Worm (Caenorhabditis elegans): ENCODE results near the gene nhr-149.
"Not testable (repeated sequence)": the region's sequence is repeated elsewhere in the genome, so short reads cannot be mapped to it uniquely, and the experiment has no call there.

The nhr-149 gene

DNA sequence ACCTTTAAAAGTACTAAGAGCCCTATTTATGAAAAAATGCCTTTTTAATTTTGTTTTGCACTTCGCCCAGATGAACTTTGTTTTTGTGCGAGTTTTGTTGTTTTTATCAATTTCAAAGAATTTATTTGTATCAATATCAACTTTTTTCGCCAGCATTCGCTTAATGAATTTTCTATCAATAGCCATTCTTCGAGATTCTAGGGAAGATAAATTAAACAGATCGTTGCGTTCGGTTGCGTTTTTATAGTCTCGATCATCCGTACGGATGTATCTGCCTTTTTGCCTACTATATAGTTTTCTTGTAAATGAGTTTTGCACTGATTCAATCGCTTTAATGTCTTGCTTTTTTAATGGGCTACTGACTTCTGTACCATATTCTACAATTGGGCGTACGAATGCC lies 3.9 kb downstream of the nhr-149 start, which contains the start of gene nhr-147:
Gene nhr-147, plus strand, starts transcription at position 301 of the 400 bp plus-strand sequence.
- not testable (repeated sequence) for TF ChIP-seq cog-1 (tag; optimal IDR thresholded peaks at IDR 0.05); ref-1 (GFP tag; conservative IDR thresholded peaks at IDR 0.05); ztf-23 (GFP tag; IDR thresholded peaks at IDR 0.05)

- TF ChIP-seq flt-1 (GFP tag; IDR thresholded peaks at IDR 0.05) (no peak), med-1 (GFP tag; optimal IDR thresholded peaks at IDR 0.05; ENCODE audit: insufficient read depth) (no peak), ztf-23 (GFP tag; IDR thresholded peaks at IDR 0.05) (no peak), klf-2 (GFP tag; conservative IDR thresholded peaks at IDR 0.05) (no peak), ztf-29 (GFP tag; IDR thresholded peaks at IDR 0.05) (no peak), cog-1 (tag; optimal IDR thresholded peaks at IDR 0.05) (no peak), ref-1 (GFP tag; conservative IDR thresholded peaks at IDR 0.05) (no peak), tab-1 (GFP tag; IDR thresholded peaks at IDR 0.05) (no peak), T22C8.4 (GFP tag; IDR thresholded peaks at IDR 0.05) (no peak)
Observed at ce11 chrV:7343522-7343921, 5.9 kb downstream of the nhr-149 start, which contains the start of gene srh-244. TSS of gene srh-244 (plus strand) at chrV:7343822.

DNA sequence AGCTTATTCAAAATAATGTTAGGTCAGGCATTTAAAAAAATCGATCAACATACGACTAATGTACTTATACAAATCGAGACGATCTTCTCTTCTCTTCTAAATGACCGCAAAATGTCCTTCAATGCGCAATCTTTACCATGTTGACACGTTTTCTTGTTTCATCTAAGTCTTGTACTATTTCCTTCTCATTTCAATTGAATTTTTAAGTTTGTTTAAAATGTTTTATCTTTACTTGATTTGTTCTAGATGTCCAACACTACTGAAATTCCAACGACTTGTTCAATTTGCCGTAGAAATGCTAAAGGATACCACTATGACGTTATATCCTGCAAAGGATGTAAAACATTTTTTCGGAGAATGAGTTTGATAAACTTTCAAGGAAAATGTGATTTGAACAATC lies 7.5 kb downstream of the nhr-149 start, which contains the start of the genes nhr-263 and nhr-148:
Gene nhr-263, minus strand, starts transcription at position 101 of the 400 bp plus-strand sequence.
Gene nhr-148, plus strand, starts transcription at position 215 of the 400 bp plus-strand sequence.
- TF ChIP-seq ztf-23 (GFP tag; IDR thresholded peaks at IDR 0.05): no peak
- TF ChIP-seq tab-1 (GFP tag; IDR thresholded peaks at IDR 0.05): no peak
- no peak for TF ChIP-seq ref-1 (GFP tag; conservative IDR thresholded peaks at IDR 0.05)
- TF ChIP-seq ztf-29 (GFP tag; IDR thresholded peaks at IDR 0.05): no peak
- TF ChIP-seq klf-2 (GFP tag; conservative IDR thresholded peaks at IDR 0.05): no peak
- TF ChIP-seq T22C8.4 (GFP tag; IDR thresholded peaks at IDR 0.05): no peak
- TF ChIP-seq cog-1 (tag; optimal IDR thresholded peaks at IDR 0.05): no peak
- TF ChIP-seq flt-1 (GFP tag; IDR thresholded peaks at IDR 0.05): no peak
- no peak for TF ChIP-seq med-1 (GFP tag; optimal IDR thresholded peaks at IDR 0.05; ENCODE audit: insufficient read depth)

DNA sequence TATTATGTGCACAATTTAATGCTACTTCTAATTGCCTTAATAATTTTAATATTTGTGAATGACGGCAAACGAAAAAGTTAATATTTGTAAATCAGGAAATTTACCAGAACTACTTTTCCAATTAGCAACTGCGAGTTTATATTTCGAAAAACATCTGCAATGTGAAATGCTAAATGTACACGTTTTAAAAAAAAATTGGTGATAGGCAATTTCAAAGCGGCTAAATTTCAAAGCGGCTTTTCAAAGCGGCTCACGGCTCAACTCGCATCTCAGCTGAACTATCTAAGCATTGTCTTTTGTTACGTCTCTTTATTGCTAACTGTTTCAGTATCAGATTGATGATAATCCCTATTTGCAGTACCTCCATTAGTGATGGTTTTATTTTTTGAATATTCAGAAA lies 9.6 kb downstream of the nhr-149 start, which contains the start of gene srh-187:
Gene srh-187, minus strand, starts transcription at position 101 of the 400 bp plus-strand sequence.
- TF ChIP-seq med-1 (GFP tag; optimal IDR thresholded peaks at IDR 0.05; ENCODE audit: insufficient read depth) (no peak), tab-1 (GFP tag; IDR thresholded peaks at IDR 0.05) (no peak), flt-1 (GFP tag; IDR thresholded peaks at IDR 0.05) (no peak), ref-1 (GFP tag; conservative IDR thresholded peaks at IDR 0.05) (no peak), ztf-29 (GFP tag; IDR thresholded peaks at IDR 0.05) (no peak), ztf-23 (GFP tag; IDR thresholded peaks at IDR 0.05) (no peak), cog-1 (tag; optimal IDR thresholded peaks at IDR 0.05) (no peak), T22C8.4 (GFP tag; IDR thresholded peaks at IDR 0.05) (no peak), klf-2 (GFP tag; conservative IDR thresholded peaks at IDR 0.05) (no peak)

ce11 chrV:7337218-7337617 lies 12.2 kb downstream of the nhr-149 start, which contains the start of gene F10G2.7:
TSS of gene F10G2.7 (minus strand) at chrV:7337318.
- TF ChIP-seq tab-1 (GFP tag; IDR thresholded peaks at IDR 0.05); flt-1 (GFP tag; IDR thresholded peaks at IDR 0.05); med-1 (GFP tag; optimal IDR thresholded peaks at IDR 0.05; ENCODE audit: insufficient read depth): not testable (repeated sequence)

DNA sequence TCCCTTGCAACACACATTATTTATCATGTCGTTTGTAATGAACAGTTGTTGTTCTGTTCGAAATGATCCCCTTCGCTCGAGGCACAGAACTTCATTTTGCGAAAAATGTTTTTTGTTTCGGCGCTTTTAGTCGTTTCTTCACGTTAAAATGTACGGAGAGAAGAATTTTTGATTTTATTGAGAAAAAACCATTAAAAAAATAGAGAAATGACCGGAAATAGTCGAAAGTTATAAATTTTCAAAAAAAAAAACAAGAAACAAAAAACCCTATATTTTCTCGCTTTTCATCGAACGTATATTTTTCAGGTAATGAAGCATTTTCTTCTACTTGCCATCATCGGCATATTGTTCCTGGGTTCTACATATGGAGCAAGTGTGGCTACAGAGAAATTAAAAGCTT lies 17.2 kb downstream of the nhr-149 start, which contains the start of gene F10G2.1:
Gene F10G2.1, plus strand, starts transcription at position 301 of the 400 bp plus-strand sequence.
- no peak for TF ChIP-seq T22C8.4 (GFP tag; IDR thresholded peaks at IDR 0.05)
- TF ChIP-seq ztf-23 (GFP tag; IDR thresholded peaks at IDR 0.05): no peak
- no peak for TF ChIP-seq ref-1 (GFP tag; conservative IDR thresholded peaks at IDR 0.05)
- TF ChIP-seq ztf-29 (GFP tag; IDR thresholded peaks at IDR 0.05): no peak
- TF ChIP-seq flt-1 (GFP tag; IDR thresholded peaks at IDR 0.05): no peak
- no peak for TF ChIP-seq klf-2 (GFP tag; conservative IDR thresholded peaks at IDR 0.05)
- no peak for TF ChIP-seq med-1 (GFP tag; optimal IDR thresholded peaks at IDR 0.05; ENCODE audit: insufficient read depth)
- TF ChIP-seq cog-1 (tag; optimal IDR thresholded peaks at IDR 0.05): no peak
- TF ChIP-seq tab-1 (GFP tag; IDR thresholded peaks at IDR 0.05): no peak

DNA sequence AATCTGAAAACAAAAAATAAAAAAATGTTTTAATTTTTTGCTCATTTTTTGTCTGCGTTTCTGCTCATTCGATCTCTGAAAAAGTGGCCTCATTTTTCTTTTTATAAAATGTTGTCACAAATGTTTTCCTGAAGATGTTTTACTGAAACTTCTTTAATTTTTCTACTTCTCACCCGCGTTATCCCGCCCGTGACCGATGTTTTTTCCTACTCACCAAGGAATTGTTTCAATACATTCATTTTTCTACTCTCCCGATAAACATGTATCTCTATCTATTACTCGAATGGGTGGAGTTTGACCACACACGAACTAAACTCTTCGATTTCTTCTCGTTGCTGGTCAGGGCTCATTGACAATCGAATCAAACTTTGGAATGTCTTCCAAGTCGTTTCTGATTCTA lies 18.6 kb downstream of the nhr-149 start, which contains the start of gene F10G2.2:
Gene F10G2.2, plus strand, starts transcription at position 301 of the 400 bp plus-strand sequence.
- TF ChIP-seq ref-1 (GFP tag; conservative IDR thresholded peaks at IDR 0.05): no peak
- TF ChIP-seq tab-1 (GFP tag; IDR thresholded peaks at IDR 0.05): no peak
- TF ChIP-seq T22C8.4 (GFP tag; IDR thresholded peaks at IDR 0.05): no peak
- TF ChIP-seq flt-1 (GFP tag; IDR thresholded peaks at IDR 0.05): no peak
- TF ChIP-seq ztf-29 (GFP tag; IDR thresholded peaks at IDR 0.05): no peak
- no peak for TF ChIP-seq cog-1 (tag; optimal IDR thresholded peaks at IDR 0.05)

DNA sequence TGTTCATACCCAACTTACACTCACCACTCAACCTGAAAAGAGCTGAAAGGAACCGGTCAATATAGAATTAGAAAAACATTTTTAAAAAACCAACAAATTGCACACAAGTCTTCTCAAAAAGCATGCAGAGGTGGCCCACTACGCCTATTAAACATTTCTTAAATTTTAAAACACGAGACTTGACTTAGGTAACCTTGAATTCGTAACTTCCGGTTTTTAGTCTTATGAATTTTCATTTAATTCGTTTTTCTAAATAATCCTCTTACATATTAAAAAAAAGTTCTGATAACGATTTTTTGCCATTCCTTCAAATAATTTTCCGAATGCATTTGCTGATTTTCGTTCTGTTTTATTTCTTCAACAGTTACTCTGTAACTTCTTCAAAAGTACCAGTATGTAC lies 21.3 kb downstream of the nhr-149 start, which contains the start of gene clec-7:
Gene clec-7, plus strand, starts transcription at position 301 of the 400 bp plus-strand sequence.
- TF ChIP-seq ztf-23 (GFP tag; IDR thresholded peaks at IDR 0.05): no peak
- no peak for TF ChIP-seq klf-2 (GFP tag; conservative IDR thresholded peaks at IDR 0.05)
- TF ChIP-seq T22C8.4 (GFP tag; IDR thresholded peaks at IDR 0.05): no peak
- TF ChIP-seq tab-1 (GFP tag; IDR thresholded peaks at IDR 0.05): no peak
- TF ChIP-seq med-1 (GFP tag; optimal IDR thresholded peaks at IDR 0.05; ENCODE audit: insufficient read depth): no peak
- no peak for TF ChIP-seq ref-1 (GFP tag; conservative IDR thresholded peaks at IDR 0.05)
- TF ChIP-seq flt-1 (GFP tag; IDR thresholded peaks at IDR 0.05): no peak
- TF ChIP-seq ztf-29 (GFP tag; IDR thresholded peaks at IDR 0.05): no peak
- no peak for TF ChIP-seq cog-1 (tag; optimal IDR thresholded peaks at IDR 0.05)

DNA sequence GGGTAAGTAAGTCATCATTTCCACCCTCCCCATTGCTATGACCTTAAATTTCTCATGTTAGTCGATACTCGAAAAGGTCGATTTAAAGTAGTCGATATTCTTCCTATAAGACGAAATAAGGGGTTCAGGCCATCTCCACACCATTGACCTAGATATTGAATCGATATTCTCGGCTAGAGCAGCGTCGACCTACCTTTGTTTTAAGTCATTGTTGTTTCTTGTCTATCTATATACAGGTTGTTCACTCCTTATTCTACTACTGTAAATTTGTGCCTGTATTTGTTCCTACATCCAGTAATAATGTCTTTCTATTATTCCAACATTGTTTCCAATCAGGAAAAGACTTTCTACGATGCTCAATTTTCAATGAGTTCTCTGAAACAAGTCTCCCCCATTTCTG lies 22.5 kb downstream of the nhr-149 start, which contains the start of gene F10G2.4:
Gene F10G2.4, plus strand, starts transcription at position 301 of the 400 bp plus-strand sequence.
- TF ChIP-seq ztf-23 (GFP tag; IDR thresholded peaks at IDR 0.05): no peak
- no peak for TF ChIP-seq cog-1 (tag; optimal IDR thresholded peaks at IDR 0.05)
- TF ChIP-seq ref-1 (GFP tag; conservative IDR thresholded peaks at IDR 0.05): no peak
- TF ChIP-seq ztf-29 (GFP tag; IDR thresholded peaks at IDR 0.05): no peak
- TF ChIP-seq klf-2 (GFP tag; conservative IDR thresholded peaks at IDR 0.05): no peak
- no peak for TF ChIP-seq tab-1 (GFP tag; IDR thresholded peaks at IDR 0.05)
- no peak for TF ChIP-seq med-1 (GFP tag; optimal IDR thresholded peaks at IDR 0.05; ENCODE audit: insufficient read depth)
- TF ChIP-seq T22C8.4 (GFP tag; IDR thresholded peaks at IDR 0.05): no peak
- TF ChIP-seq flt-1 (GFP tag; IDR thresholded peaks at IDR 0.05): no peak

DNA sequence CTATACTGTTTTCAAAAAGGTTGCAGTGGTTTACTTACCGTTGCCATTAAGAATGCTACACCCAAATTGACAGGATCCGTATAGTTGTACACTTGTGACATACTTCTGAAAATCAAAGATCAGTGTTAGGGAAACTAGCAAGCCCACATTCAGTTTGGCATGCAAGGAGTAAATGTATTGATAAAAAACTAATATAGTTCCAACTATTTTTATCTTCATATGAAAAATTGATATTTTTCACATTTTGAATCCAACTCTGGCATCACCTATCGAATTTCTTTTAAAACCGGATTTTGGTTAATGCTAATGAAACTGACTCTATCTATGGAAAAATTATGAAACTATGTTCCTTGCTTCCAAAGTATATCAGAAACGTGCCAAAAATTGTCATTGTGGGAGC lies 24.2 kb downstream of the nhr-149 start, which contains the start of gene srx-92:
Gene srx-92, minus strand, starts transcription at position 101 of the 400 bp plus-strand sequence.
- TF ChIP-seq med-1 (GFP tag; optimal IDR thresholded peaks at IDR 0.05; ENCODE audit: insufficient read depth): no peak
- TF ChIP-seq klf-2 (GFP tag; conservative IDR thresholded peaks at IDR 0.05): no peak
- TF ChIP-seq flt-1 (GFP tag; IDR thresholded peaks at IDR 0.05): no peak
- TF ChIP-seq ztf-29 (GFP tag; IDR thresholded peaks at IDR 0.05): no peak
- no peak for TF ChIP-seq T22C8.4 (GFP tag; IDR thresholded peaks at IDR 0.05)
- no peak for TF ChIP-seq ref-1 (GFP tag; conservative IDR thresholded peaks at IDR 0.05)
- no peak for TF ChIP-seq cog-1 (tag; optimal IDR thresholded peaks at IDR 0.05)
- no peak for TF ChIP-seq tab-1 (GFP tag; IDR thresholded peaks at IDR 0.05)
- no peak for TF ChIP-seq ztf-23 (GFP tag; IDR thresholded peaks at IDR 0.05)

All from whole organism, midembryonic.